Worm (Caenorhabditis elegans) whole organism, L4 larva: ENCODE results near the gene glr-4.

Experiments used
- ZK337.2 ChIP-seq: fragments of 200-800 bp; sonication (Bioruptor generic); IDR thresholded peaks from 2 replicates; pipeline ENCODE4 v1.3.6; 2022; ENCODE audit warnings: missing genetic modification reagents, missing genetic modification characterization, missing compliant biosample characterization
- ceh-62 ChIP-seq: sonication (generic microtip); optimal IDR thresholded peaks from 2 replicates; lab custom pipeline; 2017; ENCODE audit warnings: missing biosample characterization, missing genetic modification characterization
- ceh-82 ChIP-seq: sonication (generic microtip); optimal IDR thresholded peaks from 2 replicates; lab custom pipeline; 2017; ENCODE audit warnings: missing biosample characterization, missing genetic modification characterization
- ces-1 ChIP-seq: fragments of 150-350 bp; sonication (generic microtip); optimal IDR thresholded peaks from 4 replicates; lab custom pipeline; 2014; ENCODE audit warnings: missing biosample characterization, missing genetic modification reagents, missing genetic modification characterization
- egl-27 ChIP-seq: sonication (generic microtip); optimal IDR thresholded peaks from 3 replicates; lab custom pipeline; 2017; ENCODE audit warnings: missing biosample characterization, missing genetic modification reagents, missing genetic modification characterization
- lin-1 ChIP-seq: fragments of 200-800 bp; sonication (Bioruptor generic); IDR thresholded peaks from 2 replicates; pipeline ENCODE4 v1.3.6; 2022; ENCODE audit warnings: missing genetic modification reagents, missing genetic modification characterization, missing compliant biosample characterization
- lin-39 ChIP-seq: fragments of 150-350 bp; optimal IDR thresholded peaks from 2 replicates; lab custom pipeline; 2014; ENCODE audit warnings: missing biosample characterization, missing genetic modification reagents, missing genetic modification characterization
- lsy-2 ChIP-seq, 2 experiments: fragments of 150-350 bp in 1 of 2; sonication (generic microtip) in 1 of 2; optimal IDR thresholded peaks; 2 replicates each; lab custom pipeline; 2014 to 2017; ENCODE audit warnings: missing biosample characterization in 2 of 2, missing genetic modification characterization in 2 of 2
- madf-9 ChIP-seq: fragments of 200-800 bp; sonication (Bioruptor generic); conservative IDR thresholded peaks from 2 replicates; pipeline ENCODE4 v1.3.6; 2022; ENCODE audit warnings: missing genetic modification reagents, missing genetic modification characterization, missing compliant biosample characterization
- nhr-111 ChIP-seq: fragments of 200-800 bp; sonication (Bioruptor generic); optimal IDR thresholded peaks from 2 replicates; lab custom pipeline; 2018; ENCODE audit warnings: mild to moderate bottlenecking, missing genetic modification characterization, missing compliant biosample characterization
- sdz-12 ChIP-seq: fragments of 200-800 bp; sonication (Bioruptor generic); optimal IDR thresholded peaks from 2 replicates; lab custom pipeline; 2018; ENCODE audit warnings: mild to moderate bottlenecking, missing genetic modification characterization, missing compliant biosample characterization
- unc-130 ChIP-seq: sonication (generic microtip); optimal IDR thresholded peaks from 2 replicates; lab custom pipeline; 2016; ENCODE audit warnings: missing genetic modification reagents, missing genetic modification characterization, missing compliant biosample characterization
- zfp-2 ChIP-seq: sonication (generic microtip); optimal IDR thresholded peaks from 2 replicates; lab custom pipeline; 2016; ENCODE audit warnings: mild to moderate bottlenecking, missing genetic modification characterization, missing compliant biosample characterization
- ztf-7 ChIP-seq: fragments of 150-350 bp; optimal IDR thresholded peaks from 2 replicates; lab custom pipeline; 2014; ENCODE audit warnings: missing biosample characterization, missing genetic modification characterization

DNA sequence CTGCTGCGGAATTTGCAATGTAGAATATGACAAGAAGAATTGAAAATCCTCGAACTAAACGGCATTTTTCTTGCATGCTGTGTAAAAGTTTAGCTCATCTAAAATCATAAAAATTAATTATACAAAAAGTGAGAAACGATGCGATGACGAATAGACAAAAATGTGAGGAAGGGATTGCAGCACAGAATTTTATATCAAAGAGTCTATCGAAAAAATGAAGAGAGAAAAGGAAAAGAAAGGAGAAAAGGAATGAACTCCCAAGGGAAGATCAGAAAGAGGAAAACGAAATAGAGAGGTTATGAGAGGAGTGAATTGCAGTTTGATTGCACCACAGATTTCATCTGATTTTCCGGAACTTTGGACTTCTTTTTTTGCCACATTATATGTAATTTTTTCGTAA, at the start of gene glr-4:
- TF ChIP-seq unc-130 (GFP tag; lab: Kevin White, UChicago) (no peak), lin-39 (no peak), lsy-2 (tag; optimal IDR thresholded peaks at IDR 0.05; lab: Kevin White, UChicago) (no peak), ces-1 (GFP tag; lab: Kevin White, UChicago) (no peak), lin-1 (no peak), nhr-111 (no peak), ceh-82 (tag; lab: Kevin White, UChicago) (no peak), egl-27 (tag; lab: Kevin White, UChicago) (no peak), madf-9 (GFP tag; lab: Robert Waterston, UW) (no peak), ZK337.2 (no peak), ztf-7 (tag; lab: Kevin White, UChicago) (no peak), ceh-62 (no peak), zfp-2 (tag; lab: Kevin White, UChicago) (no peak), sdz-12 (GFP tag; lab: Kevin White, UChicago) (no peak)
